Worm (Caenorhabditis elegans) whole organism, L3 larva: ENCODE results near the gene nduf-2.2.

ENCODE experiments used
- aly-2 ChIP-seq: fragments of 150-350 bp; optimal IDR thresholded peaks from 2 replicates; lab custom pipeline; 2014; ENCODE audit warnings: missing biosample characterization, missing genetic modification characterization
- ceh-28 ChIP-seq: fragments of 150-350 bp; optimal IDR thresholded peaks from 2 replicates; lab custom pipeline; 2014; ENCODE audit warnings: missing biosample characterization, missing genetic modification reagents, missing genetic modification characterization
- egl-27 ChIP-seq: sonication (generic microtip); optimal IDR thresholded peaks from 4 replicates; lab custom pipeline; 2017; ENCODE audit warnings: missing biosample characterization, missing genetic modification reagents, missing genetic modification characterization
- elt-1 ChIP-seq: fragments of 150-350 bp; optimal IDR thresholded peaks from 2 replicates; lab custom pipeline; 2014; ENCODE audit warnings: missing biosample characterization, missing genetic modification characterization
- lin-15B ChIP-seq: fragments of 150-350 bp; optimal IDR thresholded peaks from 2 replicates; lab custom pipeline; 2014; ENCODE audit warnings: missing biosample characterization, missing genetic modification characterization
- nhr-28 ChIP-seq: fragments of 150-350 bp; optimal IDR thresholded peaks from 2 replicates; lab custom pipeline; 2014; ENCODE audit warnings: missing biosample characterization, missing genetic modification characterization
- nhr-76 ChIP-seq: fragments of 150-350 bp; sonication (generic microtip); optimal IDR thresholded peaks from 5 replicates; lab custom pipeline; 2014; ENCODE audit warnings: missing biosample characterization, missing genetic modification characterization
- unc-62 ChIP-seq: fragments of 150-350 bp; sonication (generic microtip); optimal IDR thresholded peaks from 4 replicates; lab custom pipeline; 2014; ENCODE audit warnings: missing biosample characterization, missing genetic modification reagents, missing genetic modification characterization

Gene nduf-2.2

ce11 chrIII:6514673-6515072, 49.7 kb downstream of the nduf-2.2 start, which contains the start of gene acr-5:
Gene acr-5, minus strand, starts transcription at chrIII:6514773.
- no peak for TF ChIP-seq lin-15B (tag; lab: Kevin White, UChicago)
- no peak for TF ChIP-seq nhr-76 (tag; lab: Kevin White, UChicago)
- TF ChIP-seq unc-62 (GFP tag; lab: Kevin White, UChicago): no peak
- no peak for TF ChIP-seq aly-2
- no peak for TF ChIP-seq elt-1 (tag; lab: Kevin White, UChicago)
- no peak for TF ChIP-seq egl-27 (tag; lab: Kevin White, UChicago)
- TF ChIP-seq ceh-28 (tag; lab: Kevin White, UChicago): no peak
- TF ChIP-seq nhr-28 (tag; lab: Kevin White, UChicago): no peak
